Fruit fly (Drosophila melanogaster) whole organism, embryonic: Measurements from ENCODE around the gene CG17982.
A peak's percentile ranks its signal among the peaks of the same experiment; 100 is the strongest.

Experiments
- BEAF-32 ChIP-seq: fragments of 200-800 bp; sonication (Bioruptor generic); optimal IDR thresholded peaks from 3 replicates; lab custom pipeline; 2017; ENCODE audit warnings: missing biosample characterization, missing genetic modification characterization, mild to moderate bottlenecking, moderate library complexity, missing genetic modification reagents
- Bdp1 ChIP-seq: fragments of 200-800 bp; sonication (Bioruptor generic); optimal IDR thresholded peaks from 3 replicates; lab custom pipeline; 2016; ENCODE audit warnings: missing biosample characterization, missing genetic modification characterization
- Bgb ChIP-seq: fragments of 200-800 bp; sonication (Bioruptor generic); IDR thresholded peaks from 2 replicates; pipeline ENCODE4 v1.3.6; 2022; ENCODE audit warnings: missing biosample characterization, missing genetic modification characterization; ENCODE audit not compliant: partially characterized antibody
- BtbVII ChIP-seq: fragments of 200-800 bp; sonication (Bioruptor generic); optimal IDR thresholded peaks from 3 replicates; lab custom pipeline; 2017; ENCODE audit warnings: missing biosample characterization, mild to moderate bottlenecking, missing genetic modification characterization
- CG11398 ChIP-seq: fragments of 200-800 bp; sonication (Bioruptor generic); optimal IDR thresholded peaks from 2 replicates; lab custom pipeline; 2016; ENCODE audit warnings: missing biosample characterization, missing genetic modification characterization
- CG11723 ChIP-seq: fragments of 200-800 bp; sonication (Bioruptor generic); optimal IDR thresholded peaks from 2 replicates; lab custom pipeline; 2017; ENCODE audit warnings: missing biosample characterization, mild to moderate bottlenecking, missing genetic modification characterization
- CG12104 ChIP-seq: fragments of 200-800 bp; sonication (Bioruptor generic); optimal IDR thresholded peaks from 3 replicates; lab custom pipeline; 2016; ENCODE audit warnings: missing biosample characterization, missing genetic modification characterization
- CG13296 ChIP-seq: fragments of 200-800 bp; sonication (Bioruptor generic); optimal IDR thresholded peaks from 3 replicates; lab custom pipeline; 2018; ENCODE audit warnings: missing biosample characterization, mild to moderate bottlenecking, missing genetic modification characterization
- CG1647 ChIP-seq: fragments of 200-800 bp; sonication (Bioruptor generic); optimal IDR thresholded peaks from 3 replicates; lab custom pipeline; 2016; ENCODE audit warnings: missing biosample characterization, missing genetic modification characterization
- CG17328 ChIP-seq: fragments of 200-800 bp; sonication (Bioruptor generic); IDR thresholded peaks from 2 replicates; pipeline ENCODE4 v1.3.6; 2022; ENCODE audit warnings: missing biosample characterization, missing genetic modification characterization
- CG18764 ChIP-seq: fragments of 200-800 bp; sonication (Bioruptor generic); optimal IDR thresholded peaks from 3 replicates; lab custom pipeline; 2016; ENCODE audit warnings: missing biosample characterization, missing genetic modification characterization
- CG2199 ChIP-seq: fragments of 200-800 bp; sonication (Bioruptor generic); IDR thresholded peaks from 3 replicates; pipeline ENCODE4 v1.3.6; 2022; ENCODE audit warnings: missing biosample characterization, missing genetic modification characterization
- CG4282 ChIP-seq: fragments of 200-800 bp; sonication (Bioruptor generic); optimal IDR thresholded peaks from 2 replicates; lab custom pipeline; 2016; ENCODE audit warnings: missing biosample characterization, missing genetic modification characterization
- CG4707 ChIP-seq: fragments of 200-800 bp; sonication (Bioruptor generic); optimal IDR thresholded peaks from 2 replicates; lab custom pipeline; 2018; ENCODE audit warnings: missing biosample characterization, mild to moderate bottlenecking, missing genetic modification characterization, moderate library complexity
- CG4820 ChIP-seq: fragments of 200-800 bp; sonication (Bioruptor generic); optimal IDR thresholded peaks from 3 replicates; lab custom pipeline; 2016; ENCODE audit warnings: missing biosample characterization, missing genetic modification characterization
- CG6813 ChIP-seq: fragments of 200-800 bp; sonication (Bioruptor generic); optimal IDR thresholded peaks from 2 replicates; lab custom pipeline; 2017; ENCODE audit warnings: missing biosample characterization, missing genetic modification characterization, mild to moderate bottlenecking, moderate library complexity, missing genetic modification reagents
- CG8388 ChIP-seq: fragments of 200-800 bp; sonication (Bioruptor generic); optimal IDR thresholded peaks from 2 replicates; lab custom pipeline; 2019; ENCODE audit warnings: missing biosample characterization, mild to moderate bottlenecking, missing genetic modification characterization, moderate library complexity
- CG8765 ChIP-seq: fragments of 200-800 bp; sonication (Bioruptor generic); IDR thresholded peaks from 2 replicates; pipeline ENCODE4 v1.3.6; 2022; ENCODE audit warnings: missing biosample characterization, missing genetic modification characterization
- CG8944 ChIP-seq: fragments of 200-800 bp; sonication (Bioruptor generic); optimal IDR thresholded peaks from 3 replicates; lab custom pipeline; 2016; ENCODE audit warnings: missing biosample characterization, missing genetic modification characterization
- CG9609 ChIP-seq: fragments of 200-800 bp; sonication (Bioruptor generic); optimal IDR thresholded peaks from 3 replicates; lab custom pipeline; 2016; ENCODE audit warnings: missing biosample characterization, missing genetic modification characterization
- CG9727 ChIP-seq: fragments of 200-800 bp; sonication (Bioruptor generic); optimal IDR thresholded peaks from 3 replicates; lab custom pipeline; 2017; ENCODE audit warnings: missing biosample characterization, mild to moderate bottlenecking, missing genetic modification characterization
- CkIIα-i1 ChIP-seq: fragments of 200-800 bp; sonication (Bioruptor generic); IDR thresholded peaks from 2 replicates; pipeline ENCODE4 v1.3.6; 2022; ENCODE audit warnings: missing biosample characterization, missing genetic modification characterization
- CoRest ChIP-seq: fragments of 200-800 bp; sonication (Bioruptor generic); optimal IDR thresholded peaks from 3 replicates; lab custom pipeline; 2018; ENCODE audit warnings: missing biosample characterization, mild to moderate bottlenecking, missing genetic modification characterization, moderate library complexity
- D19A ChIP-seq: fragments of 200-800 bp; optimal IDR thresholded peaks from 3 replicates; lab custom pipeline; 2019; ENCODE audit warnings: missing biosample characterization, mild to moderate bottlenecking, missing genetic modification characterization, moderate library complexity
- Dad ChIP-seq: fragments of 200-800 bp; sonication (Bioruptor generic); optimal IDR thresholded peaks from 3 replicates; lab custom pipeline; 2016; ENCODE audit warnings: missing biosample characterization, missing genetic modification characterization
- Doc3 ChIP-seq: fragments of 200-800 bp; sonication (Bioruptor generic); IDR thresholded peaks from 3 replicates; pipeline ENCODE4 v1.3.6; 2022; ENCODE audit warnings: missing biosample characterization, missing genetic modification characterization; ENCODE audit not compliant: partially characterized antibody
- ERR ChIP-seq: fragments of 200-800 bp; sonication (Bioruptor generic); optimal IDR thresholded peaks from 2 replicates; lab custom pipeline; 2016; ENCODE audit warnings: missing biosample characterization, missing genetic modification characterization
- GATAe ChIP-seq: fragments of 200-800 bp; sonication (Bioruptor generic); conservative IDR thresholded peaks from 2 replicates; pipeline ENCODE4 v1.3.6; 2022; ENCODE audit warnings: missing biosample characterization, missing genetic modification characterization
- HmgZ ChIP-seq: fragments of 200-800 bp; sonication (Bioruptor generic); optimal IDR thresholded peaks from 2 replicates; lab custom pipeline; 2018; ENCODE audit warnings: missing biosample characterization, mild to moderate bottlenecking, missing genetic modification characterization
- Kr ChIP-seq: fragments of 200-800 bp; sonication (Bioruptor generic); optimal IDR thresholded peaks from 2 replicates; lab custom pipeline; 2017; ENCODE audit warnings: missing biosample characterization, mild to moderate bottlenecking, missing genetic modification characterization
- NK7.1 ChIP-seq: fragments of 200-800 bp; sonication (Bioruptor generic); optimal IDR thresholded peaks from 3 replicates; lab custom pipeline; 2016; ENCODE audit warnings: missing biosample characterization, missing genetic modification characterization
- NfI ChIP-seq: fragments of 200-800 bp; sonication (Bioruptor generic); optimal IDR thresholded peaks from 3 replicates; lab custom pipeline; 2018; ENCODE audit warnings: missing biosample characterization, mild to moderate bottlenecking, missing genetic modification characterization, moderate library complexity
- Optix ChIP-seq: fragments of 200-800 bp; sonication (Bioruptor generic); IDR thresholded peaks from 3 replicates; pipeline ENCODE4 v1.3.6; 2022; ENCODE audit warnings: missing biosample characterization, missing genetic modification characterization
- Ptx1 ChIP-seq: fragments of 200-800 bp; sonication (Bioruptor generic); IDR thresholded peaks from 2 replicates; pipeline ENCODE4 v1.3.6; 2022; ENCODE audit warnings: missing biosample characterization, missing genetic modification characterization
- Rfx ChIP-seq: fragments of 200-800 bp; sonication (Bioruptor generic); IDR thresholded peaks from 2 replicates; pipeline ENCODE4 v1.3.6; 2022; ENCODE audit warnings: missing biosample characterization, missing genetic modification characterization
- Six4 ChIP-seq: fragments of 200-800 bp; sonication (Bioruptor generic); optimal IDR thresholded peaks from 2 replicates; lab custom pipeline; 2016; ENCODE audit warnings: missing biosample characterization, missing genetic modification characterization
- Sry-δ ChIP-seq: fragments of 200-800 bp; sonication (Bioruptor generic); optimal IDR thresholded peaks from 2 replicates; lab custom pipeline; 2016; ENCODE audit warnings: missing biosample characterization, missing genetic modification characterization
- Tbp ChIP-seq: fragments of >200 bp; optimal IDR thresholded peaks from 2 replicates; lab custom pipeline; 2018; ENCODE audit warnings: missing biosample characterization, missing genetic modification characterization
- ash1 ChIP-seq: fragments of 200-800 bp; sonication (Bioruptor generic); optimal IDR thresholded peaks from 2 replicates; lab custom pipeline; 2018; ENCODE audit warnings: missing biosample characterization, mild to moderate bottlenecking, missing genetic modification characterization
- bowl ChIP-seq: fragments of 200-800 bp; sonication (Bioruptor generic); IDR thresholded peaks from 2 replicates; pipeline ENCODE4 v1.3.6; 2022; ENCODE audit warnings: missing biosample characterization, missing genetic modification characterization
- ci ChIP-seq: fragments of 200-800 bp; sonication (Bioruptor generic); IDR thresholded peaks from 3 replicates; pipeline ENCODE4 v1.3.6; 2022; ENCODE audit warnings: missing biosample characterization, missing genetic modification characterization
- dysf ChIP-seq: fragments of 200-800 bp; sonication (Bioruptor generic); IDR thresholded peaks from 3 replicates; pipeline ENCODE4 v1.3.6; 2022; ENCODE audit warnings: missing biosample characterization, missing genetic modification characterization
- grau ChIP-seq: fragments of 200-800 bp; optimal IDR thresholded peaks from 3 replicates; lab custom pipeline; 2019; ENCODE audit warnings: missing biosample characterization, mild to moderate bottlenecking, missing genetic modification characterization, moderate library complexity
- maf-S ChIP-seq: fragments of 200-800 bp; sonication (Bioruptor generic); optimal IDR thresholded peaks from 2 replicates; lab custom pipeline; 2016; ENCODE audit warnings: missing biosample characterization, missing genetic modification characterization
- otp ChIP-seq: fragments of 200-800 bp; sonication (Bioruptor generic); IDR thresholded peaks from 3 replicates; pipeline ENCODE4, ENCODE4 v1.3.6; 2022; ENCODE audit warnings: missing biosample characterization, missing genetic modification characterization
- pb ChIP-seq: fragments of 200-800 bp; sonication (Bioruptor generic); optimal IDR thresholded peaks from 3 replicates; lab custom pipeline; 2016; ENCODE audit warnings: missing biosample characterization, missing genetic modification characterization
- run ChIP-seq: fragments of 200-800 bp; sonication (Bioruptor generic); optimal IDR thresholded peaks from 3 replicates; lab custom pipeline; 2018; ENCODE audit warnings: missing biosample characterization, mild to moderate bottlenecking, missing genetic modification characterization
- sens ChIP-seq: fragments of 200-800 bp; sonication (Bioruptor generic); peaks from one replicate; lab custom pipeline; 2016; ENCODE audit warnings: missing biosample characterization, missing genetic modification characterization
- slp2 ChIP-seq: fragments of 200-800 bp; sonication (Bioruptor generic); optimal IDR thresholded peaks from 2 replicates; lab custom pipeline; 2016; ENCODE audit warnings: missing biosample characterization, missing genetic modification characterization
- sob ChIP-seq: fragments of 200-800 bp; sonication (Bioruptor generic); IDR thresholded peaks from 2 replicates; pipeline ENCODE4 v1.3.6; 2022; ENCODE audit warnings: missing biosample characterization, missing genetic modification characterization
- sug ChIP-seq: fragments of 200-800 bp; optimal IDR thresholded peaks from 2 replicates; lab custom pipeline; 2019; ENCODE audit warnings: missing biosample characterization, mild to moderate bottlenecking, missing genetic modification characterization, moderate library complexity
- tna ChIP-seq: fragments of 200-800 bp; sonication (Bioruptor generic); IDR thresholded peaks from 2 replicates; pipeline ENCODE4 v1.3.6; 2022; ENCODE audit warnings: missing biosample characterization, missing genetic modification characterization; ENCODE audit not compliant: partially characterized antibody
- twi ChIP-seq: fragments of 200-800 bp; optimal IDR thresholded peaks from 2 replicates; lab custom pipeline; 2019; ENCODE audit warnings: missing biosample characterization, mild to moderate bottlenecking, missing genetic modification characterization, moderate library complexity
- zen ChIP-seq: fragments of 200-800 bp; sonication (Bioruptor generic); optimal IDR thresholded peaks from 3 replicates; lab custom pipeline; 2018; ENCODE audit warnings: missing biosample characterization, mild to moderate bottlenecking, missing genetic modification characterization, moderate library complexity

CG17982 gene

DNA sequence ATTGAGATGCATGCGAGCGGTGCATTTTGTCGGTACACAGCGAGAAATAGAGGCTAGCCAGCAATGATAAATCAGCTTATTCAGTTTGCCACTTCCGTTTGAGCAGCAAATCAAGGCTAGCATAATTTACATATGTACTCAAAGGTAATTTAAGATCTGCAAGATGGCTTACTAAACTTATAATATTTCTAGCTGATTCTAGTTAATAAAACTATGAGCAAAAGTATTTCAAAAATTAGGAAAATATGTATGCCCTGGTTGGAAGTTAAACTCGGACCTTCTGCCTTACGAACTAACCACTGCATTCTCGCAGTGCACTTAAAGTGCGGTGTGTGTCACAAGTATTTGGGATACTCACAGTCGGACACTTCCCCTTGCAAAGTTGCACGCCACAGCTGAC is 20.8 kb downstream of the CG17982 start (continued):
- TF ChIP-seq Bdp1 (GFP tag; lab: Kevin White, UChicago) (no peak), Rfx (no peak), maf-S (GFP tag; lab: Kevin White, UChicago) (no peak), zen (tag; lab: Kevin White, UChicago) (no peak), CG18764 (GFP tag; lab: Kevin White, UChicago) (no peak), Tbp (GFP tag; lab: Kevin White, UChicago) (no peak), tna (GFP tag; lab: Robert Waterston, UW) (no peak), CG8765 (GFP tag; lab: Robert Waterston, UW) (no peak), HmgZ (no peak), CoRest (tag; lab: Kevin White, UChicago) (peak; percentile 6), ci (GFP tag; lab: Robert Waterston, UW) (no peak), CG11723 (GFP tag; lab: Kevin White, UChicago) (no peak), slp2 (GFP tag; lab: Kevin White, UChicago) (no peak), CkIIα-i1 (GFP tag; lab: Robert Waterston, UW) (no peak), sens (GFP tag; lab: Kevin White, UChicago) (peak; percentile 79), CG17328 (GFP tag; lab: Robert Waterston, UW) (no peak), CG13296 (GFP tag; lab: Kevin White, UChicago) (no peak), Sry-δ (no peak), bowl (GFP tag; lab: Robert Waterston, UW) (no peak), Optix (GFP tag; lab: Robert Waterston, UW) (no peak), CG8388 (peak; percentile 21), CG1647 (GFP tag; lab: Kevin White, UChicago) (no peak), CG4282 (GFP tag; lab: Kevin White, UChicago) (no peak), pb (no peak), Dad (no peak), CG4707 (GFP tag; lab: Kevin White, UChicago) (no peak), CG12104 (GFP tag; lab: Kevin White, UChicago) (no peak), CG2199 (GFP tag; lab: Robert Waterston, UW) (no peak), dysf (GFP tag; lab: Robert Waterston, UW) (no peak), sug (no peak), NK7.1 (GFP tag; lab: Kevin White, UChicago) (no peak), CG4820 (GFP tag; lab: Kevin White, UChicago) (peak; percentile 10), Doc3 (no peak), Kr (GFP tag; lab: Kevin White, UChicago) (no peak), sob (GFP tag; lab: Robert Waterston, UW) (no peak), CG11398 (GFP tag; lab: Kevin White, UChicago) (no peak)

DNA sequence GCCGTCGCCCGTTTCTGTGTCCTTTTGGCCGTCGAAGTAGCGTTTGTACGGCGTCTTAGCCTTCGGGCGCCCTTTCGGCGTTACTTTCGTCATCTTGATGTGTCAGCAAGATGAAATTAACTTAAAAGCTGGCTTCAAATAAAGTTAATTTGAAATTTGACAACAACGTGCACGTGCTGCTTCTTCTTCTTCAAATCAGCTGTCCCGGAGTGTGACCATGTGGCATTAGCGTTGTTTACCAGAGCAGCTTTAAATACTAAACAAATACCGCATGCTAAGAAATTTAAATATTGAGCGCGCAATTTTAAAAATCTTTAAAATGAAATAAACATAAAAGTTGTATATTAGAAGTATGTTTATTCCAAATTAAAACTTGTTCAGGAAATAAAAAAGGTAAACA is 22.7 kb downstream of the CG17982 start, which contains the start of gene CG2260:
Gene CG2260 (minus strand): TSS at position 209 of the 400 bp plus-strand sequence.
- TF ChIP-seq grau (tag; lab: Kevin White, UChicago): no peak
- TF ChIP-seq BEAF-32 (GFP tag; lab: Kevin White, UChicago): peak; percentile 43
- TF ChIP-seq Kr (GFP tag; lab: Kevin White, UChicago): no peak
- TF ChIP-seq Ptx1: no peak
- no peak for TF ChIP-seq ERR (GFP tag; lab: Kevin White, UChicago)
- TF ChIP-seq CG6813 (GFP tag; lab: Kevin White, UChicago): no peak
- no peak for TF ChIP-seq CG9727 (GFP tag; lab: Kevin White, UChicago)
- no peak for TF ChIP-seq slp2 (GFP tag; lab: Kevin White, UChicago)
- TF ChIP-seq BtbVII (GFP tag; lab: Kevin White, UChicago): no peak
- TF ChIP-seq ci (GFP tag; lab: Robert Waterston, UW): no peak
- TF ChIP-seq run: no peak
- no peak for TF ChIP-seq ash1 (GFP tag; lab: Kevin White, UChicago)
- no peak for TF ChIP-seq twi
- TF ChIP-seq NfI (GFP tag; lab: Kevin White, UChicago): no peak
- TF ChIP-seq Six4 (GFP tag; lab: Kevin White, UChicago): no peak
- no peak for TF ChIP-seq CG9609 (GFP tag; lab: Kevin White, UChicago)
- no peak for TF ChIP-seq D19A (tag; lab: Kevin White, UChicago)
- no peak for TF ChIP-seq Bgb
- no peak for TF ChIP-seq otp
- no peak for TF ChIP-seq CG8944 (GFP tag; lab: Kevin White, UChicago)
- TF ChIP-seq GATAe (GFP tag; lab: Robert Waterston, UW): no peak
